Fruit fly (Drosophila melanogaster) Kc167 (cell line): ENCODE data around the gene Nepl12.

Experiments
- h ChIP-seq: fragments of >200 bp; optimal IDR thresholded peaks from 3 replicates; lab custom pipeline; 2018; ENCODE audit warnings: missing external identifiers
- insv ChIP-seq: fragments of >200 bp; optimal IDR thresholded peaks from 3 replicates; lab custom pipeline; 2018; ENCODE audit warnings: missing external identifiers
- psq ChIP-seq: fragments of >200 bp; optimal IDR thresholded peaks from 2 replicates; lab custom pipeline; 2017; ENCODE audit warnings: missing external identifiers

- no peak for TF ChIP-seq insv (lab: Kevin White, UChicago)
- no peak for TF ChIP-seq psq
- TF ChIP-seq h (lab: Kevin White, UChicago) = no peak
Measured at dm6 chr3R:9677734-9678341, 2.5 kb downstream of the Nepl12 start, which contains the start of gene p23.
